Fruit fly (Drosophila melanogaster) S2 (cell line): ENCODE results near the gene CG9338.

ENCODE experiments used
- CG8478 ChIP-seq: fragments of >200 bp; optimal IDR thresholded peaks from 2 replicates; lab custom pipeline; 2018
- CTCF ChIP-seq, 2 experiments: fragments of >200 bp; optimal IDR thresholded peaks; 2 replicates each; lab custom pipeline; 2018

CG9338 gene

DNA sequence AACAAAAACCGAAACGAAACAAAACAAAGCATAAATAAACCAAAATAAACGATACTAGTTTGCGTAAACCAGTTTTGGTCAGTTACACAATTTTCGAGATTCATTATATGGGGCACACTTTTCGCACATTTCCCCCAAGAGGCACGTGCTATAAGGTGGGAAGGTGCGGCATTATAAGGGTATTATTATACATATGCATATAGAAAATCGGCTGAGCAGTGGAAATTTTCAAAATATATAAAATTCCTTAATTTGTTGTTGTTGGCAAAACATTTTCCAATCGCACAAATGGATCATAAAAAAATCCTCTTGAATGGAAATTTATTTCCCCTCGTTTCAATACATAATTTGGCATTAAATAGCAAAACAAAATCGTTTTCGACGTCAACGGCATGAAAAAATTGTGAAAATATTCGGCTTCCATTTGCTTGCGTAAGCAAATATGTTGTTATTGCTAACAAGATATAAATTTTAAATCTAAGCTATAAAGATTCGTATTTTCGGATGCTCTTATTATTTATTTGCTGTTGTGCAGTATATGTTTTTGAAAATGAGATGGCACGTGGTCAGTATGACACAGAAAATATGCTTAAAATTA lies 33.6 kb downstream of the CG9338 start:
- no peak for TF ChIP-seq CTCF (optimal IDR thresholded peaks at IDR 0.05; lab: Kevin White, UChicago)
- no peak for TF ChIP-seq CG8478 (lab: Kevin White, UChicago)

DNA sequence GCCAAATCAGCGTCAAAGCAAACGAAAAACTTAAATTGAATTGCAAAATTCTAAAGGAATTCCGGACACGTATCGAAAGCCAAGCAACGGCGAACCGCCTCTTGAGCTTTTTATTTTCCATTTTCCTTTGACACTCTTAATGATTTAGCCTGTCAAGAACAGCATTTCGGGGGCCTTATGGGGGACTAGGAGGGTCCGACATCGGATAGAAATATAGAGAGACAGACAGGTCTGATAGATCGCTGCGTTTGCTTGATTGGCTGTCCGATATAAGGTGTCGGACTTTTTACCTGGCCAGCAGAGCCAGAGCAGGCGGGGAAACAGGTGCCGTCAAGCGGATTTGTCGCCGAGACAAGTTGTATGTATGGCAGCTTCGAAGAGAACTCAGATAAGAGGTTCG lies 39.3 kb downstream of the CG9338 start:
- TF ChIP-seq CG8478 (lab: Kevin White, UChicago) (no peak), CTCF (optimal IDR thresholded peaks at IDR 0.05; lab: Kevin White, UChicago) (no peak)

DNA sequence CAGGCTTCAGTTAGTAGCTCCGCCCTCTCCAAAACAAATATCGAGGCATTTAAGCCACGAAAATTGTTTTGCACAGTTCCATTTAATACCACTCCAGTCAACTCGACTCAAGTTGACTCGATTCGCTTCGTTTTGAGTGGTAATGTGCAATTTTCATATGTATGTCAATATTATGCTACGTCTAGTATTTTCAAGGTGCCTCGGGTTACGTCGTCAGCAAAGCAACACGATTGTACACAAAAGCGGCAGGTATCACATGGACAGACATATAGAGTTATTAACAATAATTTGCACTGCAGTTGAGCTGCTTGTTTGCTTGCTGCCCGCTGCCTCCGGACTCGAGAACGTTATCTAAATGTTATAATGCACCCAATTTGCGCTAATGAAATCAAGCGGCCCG lies 40.0 kb downstream of the CG9338 start:
- TF ChIP-seq CTCF (optimal IDR thresholded peaks at IDR 0.05; lab: Kevin White, UChicago) (no peak), CG8478 (lab: Kevin White, UChicago) (no peak)

DNA sequence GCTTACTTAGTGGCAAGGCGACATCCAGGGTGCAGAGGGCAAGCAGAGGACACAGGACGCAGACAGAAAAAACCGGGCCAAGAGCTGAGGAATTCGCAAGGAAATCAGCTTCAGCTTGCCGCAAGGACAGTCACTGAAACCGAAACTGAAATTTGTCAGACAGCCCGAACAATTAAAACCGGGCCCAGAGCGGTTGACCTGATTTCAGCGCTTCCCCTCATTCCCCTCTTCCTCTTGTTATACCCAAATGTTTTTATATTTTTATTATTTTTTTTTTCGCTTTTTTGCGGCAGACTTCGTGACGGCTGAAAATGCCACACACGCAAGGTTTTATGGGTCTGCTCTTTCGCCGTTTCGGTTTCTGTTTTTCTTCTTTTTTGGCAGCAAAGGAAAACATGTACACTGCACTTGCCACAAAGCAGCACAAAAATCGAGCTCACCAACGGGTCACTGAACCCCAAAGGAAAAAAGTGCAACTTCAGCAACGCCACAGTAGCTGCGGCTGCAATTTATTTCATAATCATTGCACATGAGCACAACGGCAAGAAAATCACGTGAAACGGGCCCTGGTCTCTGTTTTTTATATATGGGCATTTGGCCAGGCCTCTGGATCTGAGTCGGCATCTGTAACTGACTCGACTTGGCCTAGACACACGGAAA lies 43.1 kb downstream of the CG9338 start:
- no peak for TF ChIP-seq CTCF (optimal IDR thresholded peaks at IDR 0.05; lab: Kevin White, UChicago)
- no peak for TF ChIP-seq CG8478 (lab: Kevin White, UChicago)

DNA sequence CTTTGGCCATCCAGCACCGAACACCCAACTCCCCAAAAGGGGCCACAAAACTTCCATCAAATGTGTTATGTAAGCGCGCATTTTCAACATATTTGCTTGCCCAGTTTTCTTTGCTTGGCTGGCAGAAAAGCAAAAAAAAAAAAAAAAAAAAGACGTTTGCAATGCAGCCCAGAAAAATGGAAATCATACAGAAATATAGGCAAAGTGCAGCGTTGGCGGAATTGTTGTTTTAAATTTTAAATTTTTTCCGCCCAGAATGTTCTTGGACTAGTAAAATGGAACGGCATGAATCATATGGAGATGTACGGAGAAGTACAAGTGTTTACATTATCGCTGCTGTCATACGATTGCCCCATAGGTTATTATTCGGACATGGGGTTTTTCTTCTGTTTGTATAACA lies 44.3 kb downstream of the CG9338 start:
- no peak for TF ChIP-seq CTCF (optimal IDR thresholded peaks at IDR 0.05; lab: Kevin White, UChicago)
- no peak for TF ChIP-seq CG8478 (lab: Kevin White, UChicago)

DNA sequence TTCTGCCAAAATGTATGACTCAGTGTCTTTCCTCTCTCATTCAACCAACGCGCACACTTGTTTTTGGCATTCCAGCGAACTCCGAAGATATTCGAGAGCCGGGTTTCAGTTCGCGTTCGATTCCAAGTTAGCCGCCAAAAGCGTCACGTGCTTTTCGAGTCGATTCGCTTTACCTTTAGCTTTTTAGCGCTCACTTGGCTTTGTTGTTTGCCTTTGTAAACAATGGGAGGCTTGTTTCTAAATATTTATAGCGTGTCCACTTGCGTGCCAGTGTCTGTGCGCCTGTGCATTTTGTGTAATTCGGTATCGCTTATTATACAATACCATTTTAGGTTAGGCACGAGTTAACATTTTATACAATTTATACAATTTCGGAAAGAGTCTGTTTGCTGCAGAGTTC lies 46.4 kb downstream of the CG9338 start:
- no peak for TF ChIP-seq CG8478 (lab: Kevin White, UChicago)
- TF ChIP-seq CTCF (optimal IDR thresholded peaks at IDR 0.05; lab: Kevin White, UChicago): no peak

DNA sequence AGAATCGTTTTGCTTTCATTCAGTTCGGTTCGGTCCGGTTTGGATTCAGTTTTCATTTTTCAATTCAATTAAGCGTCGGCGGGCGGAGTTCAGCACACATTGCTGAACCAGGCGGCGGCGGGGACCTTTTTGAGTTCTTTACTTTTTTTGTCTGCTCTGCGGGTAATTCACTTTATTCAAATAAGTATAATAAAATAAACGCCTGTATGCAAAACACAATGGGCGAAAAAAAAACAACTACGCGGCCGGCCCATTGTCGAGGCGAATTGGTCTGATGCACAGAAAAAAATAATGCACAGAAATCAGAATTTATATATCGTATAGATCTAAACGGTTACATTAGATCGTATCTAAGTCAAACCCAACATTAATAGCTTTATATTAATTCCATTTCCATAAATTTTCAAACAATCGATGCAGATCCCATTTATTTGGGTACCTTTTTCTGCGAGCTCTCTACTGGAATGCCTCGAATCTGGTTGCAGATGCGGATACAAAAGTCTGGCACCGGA lies 47.8 kb downstream of the CG9338 start:
- TF ChIP-seq CTCF (optimal IDR thresholded peaks at IDR 0.05; lab: Kevin White, UChicago): no peak

DNA sequence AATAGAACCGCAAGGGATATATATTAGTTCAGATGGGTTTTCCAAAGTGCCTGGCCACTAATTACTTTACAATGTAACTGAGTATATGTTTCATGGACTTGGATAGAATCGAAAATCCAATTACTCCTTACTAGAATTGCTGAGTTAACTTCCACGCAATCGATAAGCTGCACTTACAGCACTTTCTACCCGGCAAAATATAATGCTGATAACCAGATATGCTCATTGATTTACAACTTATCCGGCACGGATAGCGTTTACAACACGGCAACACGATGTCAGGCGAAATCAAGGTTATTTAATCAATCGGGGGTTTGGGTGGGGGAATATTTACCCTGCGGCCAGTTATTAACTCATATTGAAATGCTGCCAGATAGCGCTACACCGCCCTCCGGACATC lies 48.5 kb downstream of the CG9338 start:
- TF ChIP-seq CTCF (optimal IDR thresholded peaks at IDR 0.05; lab: Kevin White, UChicago): no peak
- no peak for TF ChIP-seq CG8478 (lab: Kevin White, UChicago)

DNA sequence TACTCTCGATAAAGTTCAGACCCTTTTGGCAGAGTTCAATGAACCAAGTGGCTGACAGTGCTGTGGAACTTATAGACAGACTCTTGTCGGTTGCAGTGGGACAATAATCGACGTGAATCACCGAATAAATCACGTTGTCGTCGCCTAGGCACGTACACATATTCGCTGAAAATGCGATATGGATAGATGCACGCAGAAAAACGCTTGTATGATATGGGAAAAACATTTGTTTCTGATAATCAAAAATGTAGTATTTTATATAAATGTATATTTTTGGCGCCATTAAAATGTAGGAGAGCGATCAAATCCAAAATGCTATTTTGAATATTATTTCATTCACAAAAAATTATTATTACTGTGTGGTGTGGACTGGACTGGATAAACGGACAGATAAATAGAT lies 50.2 kb downstream of the CG9338 start:
- TF ChIP-seq CTCF (optimal IDR thresholded peaks at IDR 0.05; lab: Kevin White, UChicago) (no peak), CG8478 (lab: Kevin White, UChicago) (no peak)

DNA sequence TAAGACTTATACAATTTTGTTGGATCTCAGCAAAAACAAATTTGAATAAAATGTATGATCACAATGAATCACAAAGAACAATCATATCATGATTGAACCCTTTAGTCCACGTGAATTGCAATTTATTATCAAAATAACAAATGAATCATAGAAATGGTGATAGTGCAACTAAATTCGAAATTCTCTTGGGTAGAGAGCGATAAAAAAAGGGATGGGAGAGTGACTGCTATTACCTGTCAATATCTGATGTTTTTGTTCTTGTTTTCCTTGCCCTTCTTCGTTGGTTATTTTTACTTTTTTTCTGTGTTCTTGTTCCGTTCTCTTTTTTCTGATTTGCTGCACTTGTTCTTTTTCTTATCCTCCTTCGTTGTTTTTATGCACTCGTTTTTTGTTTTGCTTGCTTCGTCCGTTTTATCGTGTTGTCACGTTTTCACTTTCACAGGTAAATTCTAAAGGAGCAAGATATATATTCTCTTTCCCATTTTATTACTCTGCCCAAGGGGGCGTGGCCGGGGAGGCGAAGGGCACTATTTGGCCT lies 51.7 kb downstream of the CG9338 start:
- TF ChIP-seq CTCF (optimal IDR thresholded peaks at IDR 0.05; lab: Kevin White, UChicago): no peak
- no peak for TF ChIP-seq CG8478 (lab: Kevin White, UChicago)
